Worm (Caenorhabditis elegans): ENCODE data around the gene clec-56.

- TF ChIP-seq nhr-28 (tag; optimal IDR thresholded peaks at IDR 0.05) (no peak), nhr-11 (tag; optimal IDR thresholded peaks at IDR 0.05) (no peak), nhr-23 (tag; optimal IDR thresholded peaks at IDR 0.05) (no peak), elt-1 (tag; optimal IDR thresholded peaks at IDR 0.05) (no peak)
Measured at ce11 chrV:14436195-14436594, 38.0 kb upstream of the clec-56 start.

All from whole organism, L3 larva.